Worm (Caenorhabditis elegans): ENCODE measurements around the gene R11D1.4.

DNA sequence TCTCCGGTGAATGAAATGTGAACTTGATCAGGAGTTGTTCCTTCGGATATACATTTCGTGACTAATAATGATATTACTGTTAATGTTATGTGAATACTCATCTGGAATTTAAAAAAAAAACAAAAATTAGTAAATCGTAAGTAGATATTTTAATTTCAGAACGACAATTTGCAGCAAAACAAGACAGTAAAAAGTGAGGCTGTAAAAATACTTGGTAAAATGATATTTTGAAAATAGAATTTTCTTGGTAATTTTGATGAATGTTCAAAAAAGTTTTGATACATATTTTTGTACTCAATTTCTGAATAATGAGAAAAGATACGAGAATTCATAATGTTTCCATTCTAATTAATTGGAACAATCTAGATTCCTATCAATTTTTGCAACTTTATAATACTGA is 45.6 kb upstream of the R11D1.4 start, which contains the start of gene papl-1:
- TF ChIP-seq tab-1 (GFP tag; IDR thresholded peaks at IDR 0.05), result no peak
- TF ChIP-seq klf-2 (GFP tag; conservative IDR thresholded peaks at IDR 0.05), result no peak
- no peak for TF ChIP-seq flt-1 (GFP tag; IDR thresholded peaks at IDR 0.05)
- TF ChIP-seq ref-1 (GFP tag; conservative IDR thresholded peaks at IDR 0.05), result no peak
- no peak for TF ChIP-seq T22C8.4 (GFP tag; IDR thresholded peaks at IDR 0.05)
- no peak for TF ChIP-seq ztf-29 (GFP tag; IDR thresholded peaks at IDR 0.05)
- no peak for TF ChIP-seq ztf-23 (GFP tag; IDR thresholded peaks at IDR 0.05)
- no peak for TF ChIP-seq med-1 (GFP tag; optimal IDR thresholded peaks at IDR 0.05; ENCODE audit: insufficient read depth)
- no peak for TF ChIP-seq cog-1 (tag; optimal IDR thresholded peaks at IDR 0.05)
